Worm (Caenorhabditis elegans): ENCODE measurements around the gene F08B4.8.

DNA sequence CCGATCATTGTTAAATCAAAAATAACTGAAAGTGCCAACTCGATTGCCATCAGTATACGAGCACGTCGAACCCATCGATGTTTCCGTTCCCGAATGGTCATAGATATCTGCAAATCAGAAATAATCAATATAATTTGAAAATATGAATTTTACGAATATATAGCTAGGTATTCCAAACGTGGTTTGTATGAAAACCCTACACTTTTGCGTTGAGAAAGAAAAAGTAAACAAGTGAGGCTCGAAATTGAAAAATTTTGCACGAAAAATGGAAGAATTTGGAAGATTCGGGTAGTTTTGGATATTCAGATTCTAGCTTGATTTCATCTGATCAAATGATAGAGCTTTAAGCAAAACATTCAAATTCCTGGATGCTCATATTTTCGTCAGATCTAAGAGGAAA, 38.6 kb upstream of the F08B4.8 start, which contains the start of gene F42A9.9:
- no peak for TF ChIP-seq aly-1 (tag; optimal IDR thresholded peaks at IDR 0.05)
- TF ChIP-seq hmg-4 (GFP tag; optimal IDR thresholded peaks at IDR 0.05), result no peak
- TF ChIP-seq ama-1 (optimal IDR thresholded peaks at IDR 0.05), result no peak
- no peak for TF ChIP-seq hnd-1 (tag; optimal IDR thresholded peaks at IDR 0.05)

Data from whole organism, early embryonic.